Fruit fly (Drosophila melanogaster) whole organism, embryonic: ENCODE measurements around the gene trx.
A peak's percentile ranks its signal among the peaks of the same experiment; 100 is the strongest.

Experiments used
- CG10267 ChIP-seq: fragments of 200-800 bp; sonication (Bioruptor generic); optimal IDR thresholded peaks from 2 replicates; lab custom pipeline; 2018; ENCODE audit warnings: missing biosample characterization, mild to moderate bottlenecking, missing genetic modification characterization, moderate library complexity
- CG11247 ChIP-seq: fragments of 200-800 bp; sonication (Bioruptor generic); IDR thresholded peaks from 2 replicates; pipeline ENCODE4 v1.3.6; 2022; ENCODE audit warnings: missing biosample characterization, missing genetic modification characterization
- CG12155 ChIP-seq: fragments of 200-800 bp; sonication (Bioruptor generic); optimal IDR thresholded peaks from 3 replicates; lab custom pipeline; 2016; ENCODE audit warnings: missing biosample characterization, missing genetic modification characterization
- CG12942 ChIP-seq: fragments of 200-800 bp; sonication (Bioruptor generic); optimal IDR thresholded peaks from 3 replicates; lab custom pipeline; 2016; ENCODE audit warnings: missing biosample characterization, missing genetic modification characterization
- CG13775 ChIP-seq: fragments of 200-800 bp; sonication (Bioruptor generic); optimal IDR thresholded peaks from 3 replicates; lab custom pipeline; 2017; ENCODE audit warnings: missing biosample characterization, mild to moderate bottlenecking, missing genetic modification characterization
- CG13894 ChIP-seq: fragments of 200-800 bp; sonication (Bioruptor generic); optimal IDR thresholded peaks from 3 replicates; lab custom pipeline; 2018; ENCODE audit warnings: missing biosample characterization, mild to moderate bottlenecking, missing genetic modification characterization, moderate library complexity
- CG14014 ChIP-seq: fragments of 200-800 bp; sonication (Bioruptor generic); IDR thresholded peaks from 2 replicates; pipeline ENCODE4 v1.3.6; 2022; ENCODE audit warnings: missing biosample characterization, missing genetic modification characterization
- CG14965 ChIP-seq: fragments of 200-800 bp; sonication (Bioruptor generic); optimal IDR thresholded peaks from 2 replicates; lab custom pipeline; 2016; ENCODE audit warnings: missing biosample characterization, missing genetic modification characterization, borderline replicate concordance
- CG15269 ChIP-seq: fragments of 200-800 bp; sonication (Bioruptor generic); optimal IDR thresholded peaks from 2 replicates; lab custom pipeline; 2018; ENCODE audit warnings: missing biosample characterization, mild to moderate bottlenecking, missing genetic modification characterization, moderate library complexity
- CG17829 ChIP-seq: fragments of 200-800 bp; optimal IDR thresholded peaks from 2 replicates; lab custom pipeline; 2019; ENCODE audit warnings: missing biosample characterization, mild to moderate bottlenecking, missing genetic modification characterization, moderate library complexity
- CG18262 ChIP-seq: fragments of 200-800 bp; optimal IDR thresholded peaks from 3 replicates; lab custom pipeline; 2019; ENCODE audit warnings: missing biosample characterization, mild to moderate bottlenecking, missing genetic modification characterization, moderate library complexity
- CG18599 ChIP-seq: fragments of 200-800 bp; sonication (Bioruptor generic); optimal IDR thresholded peaks from 3 replicates; lab custom pipeline; 2017; ENCODE audit warnings: missing biosample characterization, missing genetic modification characterization, mild to moderate bottlenecking, moderate library complexity, missing genetic modification reagents
- CG2120 ChIP-seq: fragments of 200-800 bp; sonication (Bioruptor generic); optimal IDR thresholded peaks from 3 replicates; lab custom pipeline; 2016; ENCODE audit warnings: missing biosample characterization, missing genetic modification characterization
- CG2875 ChIP-seq: fragments of 200-800 bp; sonication (Bioruptor generic); optimal IDR thresholded peaks from 2 replicates; lab custom pipeline; 2017; ENCODE audit warnings: missing biosample characterization, mild to moderate bottlenecking, missing genetic modification characterization, missing genetic modification reagents
- CG3065 ChIP-seq: fragments of 200-800 bp; sonication (Bioruptor generic); optimal IDR thresholded peaks from 2 replicates; lab custom pipeline; 2016; ENCODE audit warnings: missing biosample characterization, missing genetic modification characterization
- CG31365 ChIP-seq: fragments of 200-800 bp; sonication (Bioruptor generic); optimal IDR thresholded peaks from 2 replicates; lab custom pipeline; 2018; ENCODE audit warnings: missing biosample characterization, mild to moderate bottlenecking, missing genetic modification characterization
- CG3163 ChIP-seq: fragments of 200-800 bp; sonication (Bioruptor generic); optimal IDR thresholded peaks from 3 replicates; lab custom pipeline; 2016; ENCODE audit warnings: missing biosample characterization, missing genetic modification characterization
- CG32772 ChIP-seq: fragments of 200-800 bp; sonication (Bioruptor generic); IDR thresholded peaks from 2 replicates; pipeline ENCODE4 v1.3.6; 2022; ENCODE audit warnings: missing biosample characterization, missing genetic modification characterization
- CG3847 ChIP-seq: fragments of 200-800 bp; sonication (Bioruptor generic); IDR thresholded peaks from 2 replicates; pipeline ENCODE4 v1.3.6; 2022; ENCODE audit warnings: missing biosample characterization, missing genetic modification characterization
- CG4282 ChIP-seq: fragments of 200-800 bp; sonication (Bioruptor generic); optimal IDR thresholded peaks from 2 replicates; lab custom pipeline; 2016; ENCODE audit warnings: missing biosample characterization, missing genetic modification characterization
- CG8281 ChIP-seq: fragments of 200-800 bp; sonication (Bioruptor generic); optimal IDR thresholded peaks from 2 replicates; lab custom pipeline; 2018; ENCODE audit warnings: missing biosample characterization, mild to moderate bottlenecking, missing genetic modification characterization, moderate library complexity
- CG8944 ChIP-seq: fragments of 200-800 bp; sonication (Bioruptor generic); optimal IDR thresholded peaks from 3 replicates; lab custom pipeline; 2016; ENCODE audit warnings: missing biosample characterization, missing genetic modification characterization
- Dll ChIP-seq: fragments of 200-800 bp; sonication (Bioruptor generic); IDR thresholded peaks from 4 replicates; pipeline ENCODE4 v1.3.6; 2022; ENCODE audit warnings: missing biosample characterization, missing genetic modification characterization; ENCODE audit not compliant: partially characterized antibody
- Ets65A ChIP-seq: fragments of 200-800 bp; sonication (Bioruptor generic); peaks from one replicate; lab custom pipeline; 2016; ENCODE audit warnings: missing biosample characterization, missing genetic modification characterization
- Gug ChIP-seq: fragments of 200-800 bp; sonication (Bioruptor generic); IDR thresholded peaks from 4 replicates; pipeline ENCODE4 v1.3.6; 2022; ENCODE audit warnings: missing biosample characterization, missing genetic modification characterization
- HLH4C ChIP-seq: fragments of 200-800 bp; sonication (Bioruptor generic); IDR thresholded peaks from 3 replicates; pipeline ENCODE4 v1.3.6; 2022; ENCODE audit warnings: missing biosample characterization, missing genetic modification characterization; ENCODE audit not compliant: partially characterized antibody
- Ptx1 ChIP-seq: fragments of 200-800 bp; sonication (Bioruptor generic); IDR thresholded peaks from 2 replicates; pipeline ENCODE4 v1.3.6; 2022; ENCODE audit warnings: missing biosample characterization, missing genetic modification characterization
- Scr ChIP-seq: fragments of 200-800 bp; sonication (Bioruptor generic); IDR thresholded peaks from 2 replicates; pipeline ENCODE4 v1.3.6; 2022; ENCODE audit warnings: missing biosample characterization, missing genetic modification characterization; ENCODE audit not compliant: partially characterized antibody
- Spps ChIP-seq: fragments of 200-800 bp; sonication (Bioruptor generic); optimal IDR thresholded peaks from 2 replicates; lab custom pipeline; 2018; ENCODE audit warnings: missing biosample characterization, mild to moderate bottlenecking, missing genetic modification characterization
- Trl ChIP-seq, 3 experiments: fragments of >200 bp in 2 of 3; fragments of 200-800 bp in 1 of 3; sonication (Bioruptor generic) in 1 of 3; optimal IDR thresholded peaks; 2 replicates in 1 of 3; 3 replicates in 2 of 3; lab custom pipeline; 2016 to 2017; ENCODE audit warnings: missing biosample characterization in 1 of 3, missing genetic modification characterization in 1 of 3
- az2 ChIP-seq: fragments of 200-800 bp; sonication (Bioruptor generic); optimal IDR thresholded peaks from 3 replicates; lab custom pipeline; 2016; ENCODE audit warnings: missing biosample characterization, missing genetic modification characterization
- chinmo ChIP-seq: fragments of 200-800 bp; sonication (Bioruptor generic); IDR thresholded peaks from 4 replicates; pipeline ENCODE4 v1.3.6; 2022; ENCODE audit warnings: missing biosample characterization, missing genetic modification characterization; ENCODE audit not compliant: partially characterized antibody
- chm ChIP-seq: fragments of 200-800 bp; sonication (Bioruptor generic); IDR thresholded peaks from 2 replicates; pipeline ENCODE4 v1.3.6; 2022; ENCODE audit warnings: missing biosample characterization, missing genetic modification characterization
- dimm ChIP-seq: fragments of 200-800 bp; sonication (Bioruptor generic); IDR thresholded peaks from 2 replicates; pipeline ENCODE4 v1.3.6; 2022; ENCODE audit warnings: missing biosample characterization, missing genetic modification characterization
- esg ChIP-seq: fragments of 200-800 bp; sonication (Bioruptor generic); conservative IDR thresholded peaks from 2 replicates; pipeline ENCODE4 v1.3.6; 2022; ENCODE audit warnings: missing biosample characterization, missing genetic modification characterization
- eyg ChIP-seq: fragments of 200-800 bp; sonication (Bioruptor generic); optimal IDR thresholded peaks from 3 replicates; lab custom pipeline; 2016; ENCODE audit warnings: missing biosample characterization, missing genetic modification characterization
- fd102C ChIP-seq: fragments of 200-800 bp; sonication (Bioruptor generic); optimal IDR thresholded peaks from 2 replicates; lab custom pipeline; 2018; ENCODE audit warnings: missing biosample characterization, mild to moderate bottlenecking, missing genetic modification characterization, moderate library complexity
- fd64A ChIP-seq: fragments of 200-800 bp; sonication (Bioruptor generic); optimal IDR thresholded peaks from 3 replicates; lab custom pipeline; 2018; ENCODE audit warnings: missing biosample characterization, mild to moderate bottlenecking, missing genetic modification characterization
- fru ChIP-seq: fragments of >200 bp; optimal IDR thresholded peaks from 2 replicates; lab custom pipeline; 2017
- ken ChIP-seq: fragments of 200-800 bp; sonication (Bioruptor generic); IDR thresholded peaks from 3 replicates; pipeline ENCODE4 v1.3.6; 2022; ENCODE audit warnings: missing biosample characterization, missing genetic modification characterization
- kni ChIP-seq: fragments of 200-800 bp; sonication (Bioruptor generic); optimal IDR thresholded peaks from 3 replicates; lab custom pipeline; 2017; ENCODE audit warnings: mild to moderate bottlenecking, missing biosample characterization, missing genetic modification reagents, missing genetic modification characterization
- lab ChIP-seq: fragments of 200-800 bp; sonication (Bioruptor generic); optimal IDR thresholded peaks from 3 replicates; lab custom pipeline; 2017; ENCODE audit warnings: missing biosample characterization, missing genetic modification characterization, mild to moderate bottlenecking, moderate library complexity, missing genetic modification reagents
- lola ChIP-seq, 3 experiments: fragments of >200 bp in 2 of 3; fragments of 200-800 bp in 1 of 3; sonication (Bioruptor generic) in 1 of 3; optimal IDR thresholded peaks; 2 replicates each; lab custom pipeline; 2017 to 2019; ENCODE audit warnings: missing biosample characterization in 3 of 3, missing genetic modification characterization in 3 of 3, mild to moderate bottlenecking in 1 of 3, moderate library complexity in 1 of 3
- org-1 ChIP-seq: fragments of 200-800 bp; sonication (Bioruptor generic); optimal IDR thresholded peaks from 2 replicates; lab custom pipeline; 2017; ENCODE audit warnings: missing biosample characterization, missing genetic modification characterization
- row ChIP-seq: fragments of 200-800 bp; sonication (Bioruptor generic); IDR thresholded peaks from 3 replicates; pipeline ENCODE4 v1.3.6; 2022; ENCODE audit warnings: missing biosample characterization, missing genetic modification characterization
- sna ChIP-seq: fragments of 200-800 bp; sonication (Bioruptor generic); IDR thresholded peaks from 2 replicates; pipeline ENCODE4 v1.3.6; 2022; ENCODE audit warnings: missing biosample characterization, missing genetic modification characterization; ENCODE audit not compliant: partially characterized antibody
- tio ChIP-seq: fragments of 200-800 bp; sonication (Bioruptor generic); optimal IDR thresholded peaks from 2 replicates; lab custom pipeline; 2017; ENCODE audit warnings: missing biosample characterization, missing genetic modification characterization, inconsistent platforms
- tna ChIP-seq: fragments of 200-800 bp; sonication (Bioruptor generic); IDR thresholded peaks from 2 replicates; pipeline ENCODE4 v1.3.6; 2022; ENCODE audit warnings: missing biosample characterization, missing genetic modification characterization; ENCODE audit not compliant: partially characterized antibody

The trx gene

DNA sequence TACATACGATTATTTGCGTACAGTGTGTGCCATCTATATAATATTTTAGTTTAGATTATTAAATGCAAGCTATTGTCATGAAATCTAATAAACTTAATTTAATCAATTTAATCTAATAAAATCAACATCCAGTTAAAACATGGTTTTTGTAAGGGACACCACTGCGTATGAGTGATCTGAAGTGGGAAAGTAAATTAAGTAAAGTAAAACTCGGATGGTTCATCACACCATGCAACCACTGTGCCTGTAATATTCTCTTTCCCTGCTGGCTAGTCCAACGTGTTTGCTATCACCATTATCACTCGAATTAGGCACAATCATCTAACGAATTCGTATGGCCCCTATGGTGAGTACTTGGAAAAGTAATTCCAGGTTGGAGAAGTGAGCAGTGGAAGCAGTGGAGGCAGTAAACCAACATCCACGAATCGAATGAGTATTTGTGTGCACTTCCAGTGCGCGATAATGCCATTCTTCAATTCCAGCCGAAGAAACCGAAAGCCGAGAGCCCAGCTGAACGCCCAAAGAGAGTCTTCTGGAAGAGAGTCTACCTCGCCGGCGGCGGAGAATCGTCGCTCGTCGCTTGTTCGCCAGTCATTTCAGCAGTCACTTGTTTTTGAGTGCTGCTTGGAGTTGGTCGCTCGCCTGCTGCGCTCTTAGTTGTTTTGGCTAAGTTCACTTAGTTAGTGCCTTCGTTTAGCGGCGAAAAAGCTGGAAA, 2.1 kb upstream of the trx start, which contains the start of gene red:
Gene red, plus strand, starts transcription at position 403 of the 715 bp plus-strand sequence.
- TF ChIP-seq CG8281 (peak; percentile 16), CG2120 (GFP tag; lab: Kevin White, UChicago) (peak; percentile 89), Scr (GFP tag; lab: Robert Waterston, UW) (no peak), lola (GFP tag; optimal IDR thresholded peaks at IDR 0.05; lab: Kevin White, UChicago) (peak in 1 of 3 experiments; percentile 35), org-1 (GFP tag; lab: Kevin White, UChicago) (peak; percentile 48), CG10267 (peak; percentile 49), CG13775 (GFP tag; lab: Kevin White, UChicago) (peak; percentile 62), CG14014 (GFP tag; lab: Robert Waterston, UW) (peak; percentile 80), Ptx1 (GFP tag; lab: Robert Waterston, UW) (peak; percentile 83), tna (no peak), chinmo (GFP tag; lab: Robert Waterston, UW) (peak; percentile 90), az2 (GFP tag; lab: Kevin White, UChicago) (peak; percentile 63), Trl (optimal IDR thresholded peaks at IDR 0.05; lab: Kevin White, UChicago) (peak; percentile 70 to 87), Trl (GFP tag; optimal IDR thresholded peaks at IDR 0.05; lab: Kevin White, UChicago) (no peak), CG2875 (GFP tag; lab: Kevin White, UChicago) (peak; percentile 37), HLH4C (GFP tag; lab: Robert Waterston, UW) (0 out of 3 replicates have a peak, but pooled peaks have one; percentile 22), chm (peak; percentile 19; the same call in 1 of the 2 replicates), CG31365 (tag; lab: Kevin White, UChicago) (peak; percentile 12), esg (GFP tag; lab: Robert Waterston, UW) (peak; percentile 66), CG12942 (peak; percentile 48), Gug (GFP tag; lab: Robert Waterston, UW) (peak; percentile 67; the same call in 3 of the 4 replicates), CG32772 (peak; percentile 43; the same call in 1 of the 2 replicates), CG4282 (GFP tag; lab: Kevin White, UChicago) (no peak), lab (GFP tag; lab: Kevin White, UChicago) (peak; percentile 91), Dll (GFP tag; lab: Robert Waterston, UW) (no peak), CG18262 (peak; percentile 74), tio (peak; percentile 46), CG13894 (peak; percentile 57), CG18599 (GFP tag; lab: Kevin White, UChicago) (peak; percentile 90), sna (GFP tag; lab: Robert Waterston, UW) (no peak), fru (no peak), dimm (GFP tag; lab: Robert Waterston, UW) (no peak), Ets65A (GFP tag; lab: Kevin White, UChicago) (peak; percentile 92), row (GFP tag; lab: Robert Waterston, UW) (peak; percentile 90), CG3065 (GFP tag; lab: Kevin White, UChicago) (no peak), CG11247 (GFP tag; lab: Robert Waterston, UW) (0 out of 2 replicates have a peak, but pooled peaks have one; percentile 13), fd64A (peak; percentile 45), kni (GFP tag; lab: Kevin White, UChicago) (peak; percentile 50), CG3163 (peak; percentile 87), ken (GFP tag; lab: Robert Waterston, UW) (peak; percentile 65; the same call in 2 of the 3 replicates), CG17829 (tag; lab: Kevin White, UChicago) (peak; percentile 58), Spps (tag; lab: Kevin White, UChicago) (no peak), CG3847 (GFP tag; lab: Robert Waterston, UW) (peak; percentile 62), eyg (GFP tag; lab: Kevin White, UChicago) (no peak), CG14965 (GFP tag; lab: Kevin White, UChicago) (no peak), CG8944 (GFP tag; lab: Kevin White, UChicago) (peak; percentile 35), CG12155 (GFP tag; lab: Kevin White, UChicago) (peak; percentile 70), CG15269 (peak; percentile 83), fd102C (GFP tag; lab: Kevin White, UChicago) (no peak)
